Worm (Caenorhabditis elegans): ENCODE measurements around the gene efn-2.

DNA sequence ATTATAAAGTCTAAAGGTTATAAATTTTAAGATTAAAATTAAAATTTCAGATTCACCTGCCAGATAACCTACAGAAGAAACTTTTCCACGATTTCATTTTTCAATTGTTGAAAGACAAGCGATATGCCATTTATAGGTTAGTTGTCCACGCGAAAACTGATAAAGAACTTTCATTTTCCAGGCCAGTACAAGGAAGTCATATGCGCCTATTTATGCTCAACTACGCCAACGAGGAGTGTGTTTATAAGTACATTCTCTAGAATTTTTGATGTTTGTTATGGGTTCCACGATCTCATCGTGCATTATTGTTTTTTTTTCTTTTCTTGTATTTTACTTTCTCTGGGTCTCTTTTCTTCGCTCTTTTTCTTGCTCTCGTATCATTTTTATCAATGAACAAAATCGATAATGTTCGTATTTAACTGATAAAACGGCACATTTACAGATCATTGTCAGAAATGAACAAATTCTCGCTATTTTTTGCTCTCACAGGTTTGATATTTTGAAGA, 30.5 kb downstream of the efn-2 start, which contains the start of gene R09H10.3:
- TF ChIP-seq unc-55 (GFP tag; optimal IDR thresholded peaks at IDR 0.05) (no peak), unc-62 (GFP tag; optimal IDR thresholded peaks at IDR 0.05) (no peak), nhr-237 (tag; optimal IDR thresholded peaks at IDR 0.05) (no peak), egl-27 (tag; optimal IDR thresholded peaks at IDR 0.05) (no peak), mdl-1 (tag; optimal IDR thresholded peaks at IDR 0.05) (no peak), snpc-4 (tag; optimal IDR thresholded peaks at IDR 0.05) (no peak), ztf-4 (tag; optimal IDR thresholded peaks at IDR 0.05) (no peak), nhr-23 (tag; optimal IDR thresholded peaks at IDR 0.05) (no peak), nhr-6 (tag; optimal IDR thresholded peaks at IDR 0.05) (no peak), ama-1 (optimal IDR thresholded peaks at IDR 0.05) (no peak), skn-1 (tag; optimal IDR thresholded peaks at IDR 0.05) (no peak)
